Worm (Caenorhabditis elegans) whole organism, mixed stage, embryonic: ENCODE measurements around the gene Y69H2.17.

Experiments
- M03D4.4 ChIP-seq: sonication (generic microtip); optimal IDR thresholded peaks from 2 replicates; lab custom pipeline; 2017; ENCODE audit warnings: mild to moderate bottlenecking, missing genetic modification characterization, missing compliant biosample characterization
- bed-3 ChIP-seq: fragments of 200-800 bp; sonication (Bioruptor generic); optimal IDR thresholded peaks from 3 replicates; lab custom pipeline; 2018; ENCODE audit warnings: mild to moderate bottlenecking, missing genetic modification characterization, moderate library complexity, missing compliant biosample characterization
- blmp-1 ChIP-seq: fragments of 150-350 bp; optimal IDR thresholded peaks from 2 replicates; lab custom pipeline; 2014; ENCODE audit warnings: missing biosample characterization, missing genetic modification characterization
- ceh-39 ChIP-seq: fragments of 150-350 bp; optimal IDR thresholded peaks from 2 replicates; lab custom pipeline; 2014; ENCODE audit warnings: missing biosample characterization, missing genetic modification characterization
- ceh-43 ChIP-seq: fragments of 200-800 bp; sonication (Bioruptor generic); optimal IDR thresholded peaks from 2 replicates; lab custom pipeline; 2018; ENCODE audit warnings: mild to moderate bottlenecking, missing genetic modification characterization, moderate library complexity, missing compliant biosample characterization
- ceh-83 ChIP-seq: fragments of 200-800 bp; sonication (Bioruptor generic); optimal IDR thresholded peaks from 2 replicates; lab custom pipeline; 2018; ENCODE audit warnings: mild to moderate bottlenecking, missing genetic modification characterization, missing compliant biosample characterization
- ces-1 ChIP-seq: fragments of 150-350 bp; optimal IDR thresholded peaks from 2 replicates; lab custom pipeline; 2014; ENCODE audit warnings: missing biosample characterization, missing genetic modification reagents, missing genetic modification characterization
- cnd-1 ChIP-seq: fragments of 200-800 bp; sonication (Bioruptor generic); optimal IDR thresholded peaks from 2 replicates; lab custom pipeline; 2018; ENCODE audit warnings: mild to moderate bottlenecking, missing genetic modification characterization, missing compliant biosample characterization
- drap-1 ChIP-seq: fragments of 200-800 bp; sonication (Bioruptor generic); optimal IDR thresholded peaks from 3 replicates; lab custom pipeline; 2018; ENCODE audit warnings: mild to moderate bottlenecking, missing genetic modification characterization, missing compliant biosample characterization
- elt-1 ChIP-seq: sonication (generic microtip); optimal IDR thresholded peaks from 2 replicates; lab custom pipeline; 2017; ENCODE audit warnings: missing genetic modification characterization, mild to moderate bottlenecking, missing compliant biosample characterization, antibody characterized with exemption, moderate library complexity, borderline replicate concordance; ENCODE audit not compliant: insufficient read depth
- elt-3 ChIP-seq: fragments of 150-350 bp; optimal IDR thresholded peaks from 2 replicates; lab custom pipeline; 2014; ENCODE audit warnings: missing biosample characterization, missing genetic modification characterization
- flh-1 ChIP-seq: fragments of 200-800 bp; sonication (Bioruptor generic); optimal IDR thresholded peaks from 2 replicates; lab custom pipeline; 2018; ENCODE audit warnings: mild to moderate bottlenecking, missing genetic modification characterization, moderate library complexity, missing compliant biosample characterization
- ham-2 ChIP-seq: fragments of 200-800 bp; sonication (Bioruptor generic); optimal IDR thresholded peaks from 2 replicates; lab custom pipeline; 2018; ENCODE audit warnings: mild to moderate bottlenecking, missing genetic modification characterization, missing compliant biosample characterization
- hlh-1 ChIP-seq: fragments of 150-350 bp; optimal IDR thresholded peaks from 2 replicates; lab custom pipeline; 2014; ENCODE audit warnings: missing biosample characterization, missing genetic modification reagents, missing genetic modification characterization
- lin-13 ChIP-seq: fragments of 150-350 bp; optimal IDR thresholded peaks from 2 replicates; lab custom pipeline; 2014; ENCODE audit warnings: missing biosample characterization, missing genetic modification characterization
- lsy-2 ChIP-seq: fragments of 150-350 bp; optimal IDR thresholded peaks from 2 replicates; lab custom pipeline; 2014; ENCODE audit warnings: missing biosample characterization, missing genetic modification characterization
- mab-5 ChIP-seq: fragments of 150-350 bp; optimal IDR thresholded peaks from 2 replicates; lab custom pipeline; 2014; ENCODE audit warnings: missing biosample characterization, missing genetic modification characterization
- mep-1 ChIP-seq: fragments of 150-350 bp; optimal IDR thresholded peaks from 2 replicates; lab custom pipeline; 2017; ENCODE audit warnings: missing biosample characterization, missing genetic modification reagents, missing genetic modification characterization, inconsistent platforms
- mls-2 ChIP-seq: sonication (generic microtip); optimal IDR thresholded peaks from 2 replicates; lab custom pipeline; 2016; ENCODE audit warnings: mild to moderate bottlenecking, missing genetic modification characterization, moderate library complexity, missing compliant biosample characterization
- nhr-12 ChIP-seq: fragments of 150-350 bp; optimal IDR thresholded peaks from 2 replicates; lab custom pipeline; 2014; ENCODE audit warnings: missing biosample characterization, missing genetic modification characterization
- nhr-237 ChIP-seq: fragments of 150-350 bp; optimal IDR thresholded peaks from 2 replicates; lab custom pipeline; 2014; ENCODE audit warnings: missing biosample characterization, missing genetic modification characterization
- nhr-28 ChIP-seq: fragments of 150-350 bp; optimal IDR thresholded peaks from 2 replicates; lab custom pipeline; 2014; ENCODE audit warnings: missing biosample characterization, missing genetic modification characterization
- nhr-76 ChIP-seq: sonication (generic microtip); optimal IDR thresholded peaks from 2 replicates; lab custom pipeline; 2017; ENCODE audit warnings: missing biosample characterization, missing genetic modification characterization
- pha-4 ChIP-seq: fragments of 150-350 bp; optimal IDR thresholded peaks from 2 replicates; lab custom pipeline; 2018; ENCODE audit warnings: missing biosample characterization, missing genetic modification reagents, missing genetic modification characterization
- sem-2 ChIP-seq: fragments of 200-800 bp; sonication (Bioruptor generic); optimal IDR thresholded peaks from 2 replicates; lab custom pipeline; 2018; ENCODE audit warnings: mild to moderate bottlenecking, missing genetic modification characterization, missing compliant biosample characterization
- snpc-4 ChIP-seq: fragments of 150-350 bp; optimal IDR thresholded peaks from 2 replicates; lab custom pipeline; 2014; ENCODE audit warnings: missing biosample characterization, missing genetic modification characterization
- sptf-1 ChIP-seq: sonication (generic microtip); optimal IDR thresholded peaks from 2 replicates; lab custom pipeline; 2017; ENCODE audit warnings: mild to moderate bottlenecking, missing genetic modification characterization, moderate library complexity, missing compliant biosample characterization
- tbx-8 ChIP-seq: fragments of 200-800 bp; sonication (Bioruptor generic); optimal IDR thresholded peaks from 2 replicates; lab custom pipeline; 2018; ENCODE audit warnings: mild to moderate bottlenecking, missing genetic modification characterization, moderate library complexity, missing compliant biosample characterization
- unc-120 ChIP-seq: sonication (generic microtip); optimal IDR thresholded peaks from 2 replicates; lab custom pipeline; 2017; ENCODE audit warnings: missing genetic modification characterization, missing compliant biosample characterization; ENCODE audit not compliant: poor library complexity, severe bottlenecking
- unc-39 ChIP-seq: fragments of 150-350 bp; optimal IDR thresholded peaks from 2 replicates; lab custom pipeline; 2014; ENCODE audit warnings: missing biosample characterization, missing genetic modification characterization
- unc-62 ChIP-seq: fragments of 150-350 bp; optimal IDR thresholded peaks from 2 replicates; lab custom pipeline; 2014; ENCODE audit warnings: missing biosample characterization, missing genetic modification reagents, missing genetic modification characterization
- zip-8 ChIP-seq: fragments of 150-350 bp; optimal IDR thresholded peaks from 2 replicates; lab custom pipeline; 2014; ENCODE audit warnings: missing biosample characterization, missing genetic modification characterization
- ztf-11 ChIP-seq: fragments of 150-350 bp; optimal IDR thresholded peaks from 2 replicates; lab custom pipeline; 2014; ENCODE audit warnings: missing biosample characterization, missing genetic modification characterization

The Y69H2.17 gene

ce11 chrV:18644258-18644657, 40.5 kb upstream of the Y69H2.17 start:
- no peak for TF ChIP-seq drap-1 (GFP tag; lab: Kevin White, UChicago)
- no peak for TF ChIP-seq mab-5
- no peak for TF ChIP-seq unc-120 (tag; lab: Kevin White, UChicago)
- no peak for TF ChIP-seq nhr-76 (tag; lab: Kevin White, UChicago)
- TF ChIP-seq unc-62 (GFP tag; lab: Kevin White, UChicago): no peak
- TF ChIP-seq blmp-1 (tag; lab: Kevin White, UChicago): no peak
- TF ChIP-seq M03D4.4: no peak
- TF ChIP-seq ceh-43: no peak
- no peak for TF ChIP-seq nhr-12 (tag; lab: Kevin White, UChicago)
- TF ChIP-seq ces-1 (GFP tag; lab: Kevin White, UChicago): no peak
- TF ChIP-seq flh-1 (GFP tag; lab: Kevin White, UChicago): no peak
- TF ChIP-seq sem-2 (GFP tag; lab: Kevin White, UChicago): no peak
- TF ChIP-seq mls-2 (tag; lab: Kevin White, UChicago): no peak
- TF ChIP-seq lin-13: no peak
- no peak for TF ChIP-seq pha-4 (tag; lab: Kevin White, UChicago)
- TF ChIP-seq ceh-83 (GFP tag; lab: Kevin White, UChicago): no peak
- TF ChIP-seq bed-3: no peak
- no peak for TF ChIP-seq nhr-237
- no peak for TF ChIP-seq hlh-1 (tag; lab: Kevin White, UChicago)
- TF ChIP-seq ham-2: no peak
- TF ChIP-seq, all 35 proteins: peak for 0

- TF ChIP-seq mls-2 (tag; lab: Kevin White, UChicago) (no peak), tbx-8 (GFP tag; lab: Kevin White, UChicago) (no peak), flh-1 (GFP tag; lab: Kevin White, UChicago) (no peak), hlh-1 (tag; lab: Kevin White, UChicago) (no peak), nhr-28 (tag; lab: Kevin White, UChicago) (no peak), nhr-237 (no peak), elt-3 (no peak), ztf-11 (tag; lab: Kevin White, UChicago) (no peak), bed-3 (no peak), cnd-1 (no peak), mep-1 (no peak), ceh-39 (tag; lab: Kevin White, UChicago) (no peak), unc-62 (GFP tag; lab: Kevin White, UChicago) (no peak), ceh-83 (GFP tag; lab: Kevin White, UChicago) (no peak), lsy-2 (tag; lab: Kevin White, UChicago) (no peak), pha-4 (tag; lab: Kevin White, UChicago) (no peak)
- TF ChIP-seq, all 35 proteins: peak for 0
Measured at ce11 chrV:18650043-18650442, 34.7 kb upstream of the Y69H2.17 start, which contains the start of gene egas-2. TSS of gene egas-2 (plus strand) at chrV:18650343.

- TF ChIP-seq snpc-4 (tag; lab: Kevin White, UChicago) (no peak), bed-3 (no peak)
Measured at ce11 chrV:18656363-18656762, 28.4 kb upstream of the Y69H2.17 start.

ce11 chrV:18657391-18657790, 27.3 kb upstream of the Y69H2.17 start:
- no peak for TF ChIP-seq mab-5
- TF ChIP-seq, all 35 proteins: peak for 0

ce11 chrV:18658914-18659313, 25.8 kb upstream of the Y69H2.17 start:
- no peak for TF ChIP-seq unc-39
- no peak for TF ChIP-seq elt-1 (tag; lab: Kevin White, UChicago)
- TF ChIP-seq ztf-11 (tag; lab: Kevin White, UChicago): no peak
- no peak for TF ChIP-seq lin-13
- no peak for TF ChIP-seq mab-5
- TF ChIP-seq blmp-1 (tag; lab: Kevin White, UChicago): no peak
- no peak for TF ChIP-seq lsy-2 (tag; lab: Kevin White, UChicago)
- TF ChIP-seq unc-120 (tag; lab: Kevin White, UChicago): no peak
- TF ChIP-seq pha-4 (tag; lab: Kevin White, UChicago): no peak
- no peak for TF ChIP-seq hlh-1 (tag; lab: Kevin White, UChicago)
- TF ChIP-seq sptf-1 (tag; lab: Kevin White, UChicago): no peak
- TF ChIP-seq nhr-28 (tag; lab: Kevin White, UChicago): no peak
- TF ChIP-seq nhr-76 (tag; lab: Kevin White, UChicago): no peak
- no peak for TF ChIP-seq zip-8 (tag; lab: Kevin White, UChicago)
